Worm (Caenorhabditis elegans) whole organism, L1 larva: ENCODE data around the gene tftc-3.

ENCODE experiments used
- ama-1 ChIP-seq: fragments of 150-350 bp; optimal IDR thresholded peaks from 2 replicates; lab custom pipeline; 2014
- efl-3 ChIP-seq: fragments of 200-800 bp; sonication (Bioruptor generic); optimal IDR thresholded peaks from 2 replicates; lab custom pipeline; 2018; ENCODE audit warnings: mild to moderate bottlenecking, missing genetic modification characterization, missing compliant biosample characterization
- snpc-4 ChIP-seq: fragments of 150-350 bp; optimal IDR thresholded peaks from 2 replicates; lab custom pipeline; 2014; ENCODE audit warnings: missing biosample characterization, missing genetic modification characterization

ce11 chrV:10202340-10202739, 7.8 kb downstream of the tftc-3 start:
- no peak for TF ChIP-seq efl-3 (GFP tag; lab: Kevin White, UChicago)
- no peak for TF ChIP-seq ama-1
- no peak for TF ChIP-seq snpc-4 (tag; lab: Kevin White, UChicago)
